Worm (Caenorhabditis elegans) whole organism, L3 larva: ENCODE measurements around the gene zig-5.

Experiments
- ama-1 ChIP-seq: fragments of 150-350 bp; optimal IDR thresholded peaks from 2 replicates; lab custom pipeline; 2018
- ceh-9 ChIP-seq: sonication (generic microtip); optimal IDR thresholded peaks from 2 replicates; lab custom pipeline; 2018; ENCODE audit warnings: missing biosample characterization, missing genetic modification characterization
- nhr-77 ChIP-seq: fragments of 150-350 bp; optimal IDR thresholded peaks from 2 replicates; lab custom pipeline; 2014; ENCODE audit warnings: missing biosample characterization, missing genetic modification characterization
- pha-4 ChIP-seq: fragments of 150-350 bp; optimal IDR thresholded peaks from 2 replicates; lab custom pipeline; 2014; ENCODE audit warnings: missing biosample characterization, missing genetic modification reagents, missing genetic modification characterization
- sea-2 ChIP-seq: fragments of 150-350 bp; sonication (generic microtip); optimal IDR thresholded peaks from 4 replicates; lab custom pipeline; 2014; ENCODE audit warnings: missing biosample characterization, missing genetic modification reagents, missing genetic modification characterization
- unc-39 ChIP-seq: sonication (generic microtip); optimal IDR thresholded peaks from 4 replicates; lab custom pipeline; 2017; ENCODE audit warnings: missing biosample characterization, missing genetic modification characterization
- zag-1 ChIP-seq: fragments of 150-350 bp; optimal IDR thresholded peaks from 2 replicates; lab custom pipeline; 2014; ENCODE audit warnings: missing biosample characterization, missing genetic modification characterization
- ztf-4 ChIP-seq: fragments of 150-350 bp; optimal IDR thresholded peaks from 2 replicates; lab custom pipeline; 2014; ENCODE audit warnings: missing biosample characterization, missing genetic modification characterization

- TF ChIP-seq zag-1 (tag; lab: Kevin White, UChicago) (no peak), ceh-9 (tag; lab: Kevin White, UChicago) (no peak), nhr-77 (no peak), sea-2 (no peak), pha-4 (tag; lab: Kevin White, UChicago) (no peak), ama-1 (lab: Kevin White, UChicago) (no peak), unc-39 (no peak), ztf-4 (no peak)
These were observed 41.8 kb upstream of the zig-5 start, which contains the start of gene dmsr-5 for ce11 chrIII:10995156-10995555.
